Fruit fly (Drosophila melanogaster): ENCODE data around the gene CG43386.

- TF ChIP-seq Hr78 (GFP tag; optimal IDR thresholded peaks at IDR 0.05) (no peak), fru (GFP tag; optimal IDR thresholded peaks at IDR 0.05) (no peak)
Observed at dm6 chrX:10020857-10021256, 43.7 kb upstream of the CG43386 start.
